Fruit fly (Drosophila melanogaster) whole organism, embryonic: ENCODE results near the gene Chchd3.
A peak's percentile ranks its signal among the peaks of the same experiment; 100 is the strongest.

Experiments used
- Atf-2 ChIP-seq: fragments of 200-800 bp; sonication (Bioruptor generic); optimal IDR thresholded peaks from 2 replicates; lab custom pipeline; 2016; ENCODE audit warnings: missing biosample characterization, missing genetic modification characterization
- BEAF-32 ChIP-seq: fragments of 200-800 bp; sonication (Bioruptor generic); optimal IDR thresholded peaks from 3 replicates; lab custom pipeline; 2017; ENCODE audit warnings: missing biosample characterization, missing genetic modification characterization, mild to moderate bottlenecking, moderate library complexity, missing genetic modification reagents
- Blimp-1 ChIP-seq: fragments of 200-800 bp; sonication (Bioruptor generic); optimal IDR thresholded peaks from 3 replicates; lab custom pipeline; 2018; ENCODE audit warnings: missing biosample characterization, missing genetic modification characterization, mild to moderate bottlenecking, moderate library complexity, missing genetic modification reagents
- CG10979 ChIP-seq: fragments of 200-800 bp; sonication (Bioruptor generic); optimal IDR thresholded peaks from 2 replicates; lab custom pipeline; 2018; ENCODE audit warnings: missing biosample characterization, mild to moderate bottlenecking, missing genetic modification characterization, moderate library complexity
- CG11085 ChIP-seq: fragments of 200-800 bp; sonication (Bioruptor generic); IDR thresholded peaks from 2 replicates; pipeline ENCODE4 v1.3.6; 2022; ENCODE audit warnings: missing biosample characterization, missing genetic modification characterization
- CG11456 ChIP-seq: fragments of 200-800 bp; sonication (Bioruptor generic); IDR thresholded peaks from 3 replicates; pipeline ENCODE4 v1.3.6; 2022; ENCODE audit warnings: missing biosample characterization, missing genetic modification characterization
- CG11504 ChIP-seq: fragments of 200-800 bp; sonication (Bioruptor generic); optimal IDR thresholded peaks from 3 replicates; lab custom pipeline; 2019; ENCODE audit warnings: missing biosample characterization, mild to moderate bottlenecking, missing genetic modification characterization, moderate library complexity
- CG11695 ChIP-seq: fragments of 200-800 bp; sonication (Bioruptor generic); IDR thresholded peaks from 3 replicates; pipeline ENCODE4 v1.3.6; 2022; ENCODE audit warnings: missing biosample characterization, missing genetic modification characterization
- CG12219 ChIP-seq: fragments of 200-800 bp; sonication (Bioruptor generic); optimal IDR thresholded peaks from 3 replicates; lab custom pipeline; 2018; ENCODE audit warnings: missing biosample characterization, mild to moderate bottlenecking, missing genetic modification characterization
- CG13894 ChIP-seq: fragments of 200-800 bp; sonication (Bioruptor generic); optimal IDR thresholded peaks from 3 replicates; lab custom pipeline; 2018; ENCODE audit warnings: missing biosample characterization, mild to moderate bottlenecking, missing genetic modification characterization, moderate library complexity
- CG15011 ChIP-seq: fragments of 200-800 bp; sonication (Bioruptor generic); optimal IDR thresholded peaks from 3 replicates; lab custom pipeline; 2018; ENCODE audit warnings: missing biosample characterization, mild to moderate bottlenecking, missing genetic modification characterization
- CG15269 ChIP-seq: fragments of 200-800 bp; sonication (Bioruptor generic); optimal IDR thresholded peaks from 2 replicates; lab custom pipeline; 2018; ENCODE audit warnings: missing biosample characterization, mild to moderate bottlenecking, missing genetic modification characterization, moderate library complexity
- CG16815 ChIP-seq: fragments of 200-800 bp; sonication (Bioruptor generic); optimal IDR thresholded peaks from 3 replicates; lab custom pipeline; 2017; ENCODE audit warnings: missing biosample characterization, mild to moderate bottlenecking, missing genetic modification characterization
- CG2678 ChIP-seq: fragments of 200-800 bp; sonication (Bioruptor generic); optimal IDR thresholded peaks from 3 replicates; lab custom pipeline; 2019; ENCODE audit warnings: missing biosample characterization, mild to moderate bottlenecking, missing genetic modification characterization, moderate library complexity
- CG31224 ChIP-seq: fragments of 200-800 bp; sonication (Bioruptor generic); IDR thresholded peaks from 2 replicates; pipeline ENCODE4 v1.3.6; 2022; ENCODE audit warnings: missing biosample characterization, missing genetic modification characterization
- CG3281 ChIP-seq: fragments of 200-800 bp; sonication (Bioruptor generic); optimal IDR thresholded peaks from 3 replicates; lab custom pipeline; 2017; ENCODE audit warnings: missing biosample characterization, mild to moderate bottlenecking, missing genetic modification characterization
- CG33557 ChIP-seq: fragments of 200-800 bp; sonication (Bioruptor generic); optimal IDR thresholded peaks from 2 replicates; lab custom pipeline; 2019; ENCODE audit warnings: missing biosample characterization, mild to moderate bottlenecking, missing genetic modification characterization, moderate library complexity
- CG4360 ChIP-seq: fragments of 200-800 bp; sonication (Bioruptor generic); IDR thresholded peaks from 2 replicates; pipeline ENCODE4 v1.3.6; 2022; ENCODE audit warnings: missing biosample characterization, missing genetic modification characterization
- CG4707 ChIP-seq: fragments of 200-800 bp; sonication (Bioruptor generic); optimal IDR thresholded peaks from 2 replicates; lab custom pipeline; 2018; ENCODE audit warnings: missing biosample characterization, mild to moderate bottlenecking, missing genetic modification characterization, moderate library complexity
- CG7372 ChIP-seq: fragments of 200-800 bp; sonication (Bioruptor generic); IDR thresholded peaks from 2 replicates; pipeline ENCODE4 v1.3.6; 2022; ENCODE audit warnings: missing biosample characterization, missing genetic modification characterization
- CG8089 ChIP-seq: fragments of 200-800 bp; sonication (Bioruptor generic); optimal IDR thresholded peaks from 3 replicates; lab custom pipeline; 2016; ENCODE audit warnings: missing biosample characterization, missing genetic modification characterization
- CG8281 ChIP-seq: fragments of 200-800 bp; sonication (Bioruptor generic); optimal IDR thresholded peaks from 2 replicates; lab custom pipeline; 2018; ENCODE audit warnings: missing biosample characterization, mild to moderate bottlenecking, missing genetic modification characterization, moderate library complexity
- CG8765 ChIP-seq: fragments of 200-800 bp; sonication (Bioruptor generic); IDR thresholded peaks from 2 replicates; pipeline ENCODE4 v1.3.6; 2022; ENCODE audit warnings: missing biosample characterization, missing genetic modification characterization
- CG9932 ChIP-seq: fragments of 200-800 bp; sonication (Bioruptor generic); IDR thresholded peaks from 2 replicates; pipeline ENCODE4 v1.3.6; 2022; ENCODE audit warnings: missing biosample characterization, missing genetic modification characterization
- Camta ChIP-seq: fragments of 200-800 bp; sonication (Bioruptor generic); optimal IDR thresholded peaks from 2 replicates; lab custom pipeline; 2016; ENCODE audit warnings: missing biosample characterization, missing genetic modification characterization
- Dfd ChIP-seq, 2 experiments: fragments of >200 bp; optimal IDR thresholded peaks; 2 replicates each; lab custom pipeline; 2017; ENCODE audit warnings: missing biosample characterization in 2 of 2, missing genetic modification characterization in 2 of 2
- Gsc ChIP-seq: fragments of 200-800 bp; sonication (Bioruptor generic); IDR thresholded peaks from 2 replicates; pipeline ENCODE4 v1.3.6; 2022; ENCODE audit warnings: missing biosample characterization, missing genetic modification characterization
- Hand ChIP-seq: fragments of 200-800 bp; sonication (Bioruptor generic); optimal IDR thresholded peaks from 2 replicates; lab custom pipeline; 2017; ENCODE audit warnings: mild to moderate bottlenecking, missing biosample characterization, missing genetic modification reagents, missing genetic modification characterization
- NfI ChIP-seq: fragments of 200-800 bp; sonication (Bioruptor generic); optimal IDR thresholded peaks from 3 replicates; lab custom pipeline; 2018; ENCODE audit warnings: missing biosample characterization, mild to moderate bottlenecking, missing genetic modification characterization, moderate library complexity
- PHDP ChIP-seq: fragments of 200-800 bp; sonication (Bioruptor generic); optimal IDR thresholded peaks from 3 replicates; lab custom pipeline; 2018; ENCODE audit warnings: missing biosample characterization, mild to moderate bottlenecking, missing genetic modification characterization, moderate library complexity
- Rx ChIP-seq: fragments of 200-800 bp; sonication (Bioruptor generic); IDR thresholded peaks from 2 replicates; pipeline ENCODE4 v1.3.6; 2022; ENCODE audit warnings: missing biosample characterization, missing genetic modification characterization
- Six4 ChIP-seq: fragments of 200-800 bp; sonication (Bioruptor generic); optimal IDR thresholded peaks from 2 replicates; lab custom pipeline; 2016; ENCODE audit warnings: missing biosample characterization, missing genetic modification characterization
- ara ChIP-seq: fragments of 200-800 bp; sonication (Bioruptor generic); IDR thresholded peaks from 2 replicates; pipeline ENCODE4 v1.3.6; 2022; ENCODE audit warnings: missing biosample characterization, missing genetic modification characterization
- dpn ChIP-seq, 2 experiments: fragments of 200-800 bp; sonication (Bioruptor generic); optimal IDR thresholded peaks; 3 replicates each; lab custom pipeline; 2016; ENCODE audit warnings: missing biosample characterization in 2 of 2, missing genetic modification characterization in 2 of 2
- ems ChIP-seq: fragments of 200-800 bp; sonication (Bioruptor generic); optimal IDR thresholded peaks from 3 replicates; lab custom pipeline; 2016; ENCODE audit warnings: missing biosample characterization, missing genetic modification characterization
- esg ChIP-seq: fragments of 200-800 bp; sonication (Bioruptor generic); conservative IDR thresholded peaks from 2 replicates; pipeline ENCODE4 v1.3.6; 2022; ENCODE audit warnings: missing biosample characterization, missing genetic modification characterization
- gem ChIP-seq: fragments of 200-800 bp; sonication (Bioruptor generic); optimal IDR thresholded peaks from 2 replicates; lab custom pipeline; 2019; ENCODE audit warnings: missing biosample characterization, mild to moderate bottlenecking, missing genetic modification characterization, moderate library complexity
- gsb-n ChIP-seq: fragments of 200-800 bp; sonication (Bioruptor generic); optimal IDR thresholded peaks from 3 replicates; lab custom pipeline; 2018; ENCODE audit warnings: missing biosample characterization, mild to moderate bottlenecking, missing genetic modification characterization
- gt ChIP-seq: fragments of 200-800 bp; sonication (Bioruptor generic); IDR thresholded peaks from 2 replicates; pipeline ENCODE4 v1.3.6; 2022; ENCODE audit warnings: missing biosample characterization, missing genetic modification characterization
- insv ChIP-seq, 2 experiments: fragments of 200-800 bp; sonication (Bioruptor generic); optimal IDR thresholded peaks; 3 replicates each; lab custom pipeline; 2016 to 2018; ENCODE audit warnings: missing biosample characterization in 2 of 2, missing genetic modification characterization in 2 of 2
- inv ChIP-seq: fragments of 200-800 bp; sonication (Bioruptor generic); IDR thresholded peaks from 2 replicates; pipeline ENCODE4 v1.3.6; 2022; ENCODE audit warnings: missing biosample characterization, missing genetic modification characterization; ENCODE audit not compliant: partially characterized antibody
- jing ChIP-seq: fragments of 200-800 bp; sonication (Bioruptor generic); optimal IDR thresholded peaks from 2 replicates; lab custom pipeline; 2018; ENCODE audit warnings: missing biosample characterization, mild to moderate bottlenecking, missing genetic modification characterization
- lov ChIP-seq, 2 experiments: fragments of 200-800 bp in 1 of 2; fragments of >200 bp in 1 of 2; sonication (Bioruptor generic) in 1 of 2; IDR thresholded peaks in 1 of 2; optimal IDR thresholded peaks in 1 of 2; 2 replicates in 1 of 2; 3 replicates in 1 of 2; pipeline versions ENCODE4 v1.3.6 to Lab custom; 2017 to 2022; ENCODE audit warnings: missing biosample characterization in 1 of 2, missing genetic modification characterization in 1 of 2
- odd ChIP-seq: fragments of 200-800 bp; sonication (Bioruptor generic); optimal IDR thresholded peaks from 2 replicates; lab custom pipeline; 2017; ENCODE audit warnings: missing biosample characterization, mild to moderate bottlenecking, missing genetic modification characterization
- p53 ChIP-seq: fragments of 200-800 bp; sonication (Bioruptor generic); optimal IDR thresholded peaks from 2 replicates; lab custom pipeline; 2016; ENCODE audit warnings: missing biosample characterization, missing genetic modification characterization
- pfk ChIP-seq: fragments of 200-800 bp; sonication (Bioruptor generic); optimal IDR thresholded peaks from 2 replicates; lab custom pipeline; 2018; ENCODE audit warnings: missing biosample characterization, mild to moderate bottlenecking, missing genetic modification characterization, moderate library complexity
- row ChIP-seq: fragments of 200-800 bp; sonication (Bioruptor generic); IDR thresholded peaks from 3 replicates; pipeline ENCODE4 v1.3.6; 2022; ENCODE audit warnings: missing biosample characterization, missing genetic modification characterization
- shn ChIP-seq: fragments of 200-800 bp; sonication (Bioruptor generic); optimal IDR thresholded peaks from 3 replicates; lab custom pipeline; 2016; ENCODE audit warnings: missing biosample characterization, missing genetic modification characterization

Gene Chchd3

dm6 chr3R:31059036-31059806 lies 5.5 kb upstream of the Chchd3 start (continued):
- peak; percentile 51 for TF ChIP-seq Camta (GFP tag; lab: Kevin White, UChicago)
- TF ChIP-seq odd, result peak; percentile 58
- TF ChIP-seq BEAF-32 (GFP tag; lab: Kevin White, UChicago), result no peak
- peak; percentile 55 for TF ChIP-seq CG8281
- peak in 1 of 2 experiments; percentile 73 for TF ChIP-seq dpn (GFP tag; optimal IDR thresholded peaks at IDR 0.05; lab: Kevin White, UChicago)
- no peak for TF ChIP-seq p53 (GFP tag; lab: Kevin White, UChicago)
- peak; percentile 73 for TF ChIP-seq ara
- TF ChIP-seq CG8089 (GFP tag; lab: Kevin White, UChicago), result no peak
- peak; percentile 84 for TF ChIP-seq CG11695 (GFP tag; lab: Robert Waterston, UW)
- TF ChIP-seq CG16815 (GFP tag; lab: Kevin White, UChicago), result peak; percentile 64
- TF ChIP-seq gt, result no peak
- TF ChIP-seq CG8765 (GFP tag; lab: Robert Waterston, UW), result peak; percentile 58
- no peak for TF ChIP-seq inv (GFP tag; lab: Robert Waterston, UW)
- TF ChIP-seq CG9932 (GFP tag; lab: Robert Waterston, UW), result peak; percentile 68
- TF ChIP-seq Gsc (GFP tag; lab: Robert Waterston, UW), result peak; percentile 55
- peak; percentile 83 for TF ChIP-seq gsb-n
- peak; percentile 51 for TF ChIP-seq CG12219 (GFP tag; lab: Kevin White, UChicago)
- peak; percentile 57 for TF ChIP-seq Six4 (GFP tag; lab: Kevin White, UChicago)
- peak; percentile 90 for TF ChIP-seq CG2678 (tag; lab: Kevin White, UChicago)
- no peak for TF ChIP-seq CG13894 (tag; lab: Kevin White, UChicago)
- no peak for TF ChIP-seq insv (GFP tag; optimal IDR thresholded peaks at IDR 0.05; lab: Kevin White, UChicago)
- no peak for TF ChIP-seq pfk (GFP tag; lab: Kevin White, UChicago)
- peak; percentile 71 for TF ChIP-seq CG7372
- peak; percentile 8 for TF ChIP-seq ems (GFP tag; lab: Kevin White, UChicago)
- TF ChIP-seq CG11504 (tag; lab: Kevin White, UChicago), result peak; percentile 90
- peak; percentile 72 for TF ChIP-seq esg (GFP tag; lab: Robert Waterston, UW)
- TF ChIP-seq CG33557 (GFP tag; lab: Kevin White, UChicago), result peak; percentile 67
- peak; percentile 80 for TF ChIP-seq row (GFP tag; lab: Robert Waterston, UW)
- peak; percentile 59 for TF ChIP-seq Hand (GFP tag; lab: Kevin White, UChicago)
- peak; percentile 79 for TF ChIP-seq CG3281 (GFP tag; lab: Kevin White, UChicago)
- peak; percentile 81 for TF ChIP-seq NfI (GFP tag; lab: Kevin White, UChicago)
- peak; percentile 81 for TF ChIP-seq CG4707 (GFP tag; lab: Kevin White, UChicago)
- TF ChIP-seq CG11085 (GFP tag; lab: Robert Waterston, UW), result peak; percentile 56
- TF ChIP-seq PHDP (tag; lab: Kevin White, UChicago), result peak; percentile 86
- TF ChIP-seq CG15011 (GFP tag; lab: Kevin White, UChicago), result peak; percentile 77
- peak; percentile 92 for TF ChIP-seq gem (tag; lab: Kevin White, UChicago)
- peak; percentile 92 for TF ChIP-seq CG10979 (tag; lab: Kevin White, UChicago)
- TF ChIP-seq CG15269, result peak; percentile 74
- no peak for TF ChIP-seq shn (GFP tag; lab: Kevin White, UChicago)
- TF ChIP-seq CG11456 (GFP tag; lab: Robert Waterston, UW), result peak; percentile 45; the same call in 1 of the 3 replicates
- TF ChIP-seq Dfd (GFP tag; optimal IDR thresholded peaks at IDR 0.05; lab: Kevin White, UChicago), result no peak
- TF ChIP-seq Rx, result peak; percentile 51; the same call in 1 of the 2 replicates
- no peak for TF ChIP-seq lov (optimal IDR thresholded peaks at IDR 0.05; lab: Kevin White, UChicago)
- TF ChIP-seq lov (GFP tag; IDR thresholded peaks at IDR 0.05; lab: Robert Waterston, UW), result 0 out of 3 replicates have a peak, but pooled peaks have one; percentile 51
- TF ChIP-seq CG31224, result peak; percentile 67; the same call in 1 of the 2 replicates
- no peak for TF ChIP-seq Atf-2 (GFP tag; lab: Kevin White, UChicago)
- peak; percentile 93 for TF ChIP-seq CG4360 (GFP tag; lab: Robert Waterston, UW)
- TF ChIP-seq jing (GFP tag; lab: Kevin White, UChicago), result peak; percentile 72
- peak; percentile 87 for TF ChIP-seq Blimp-1 (GFP tag; lab: Kevin White, UChicago)
